Worm (Caenorhabditis elegans): ENCODE data around the gene pqn-65.

ce11 chrX:4662964-4663684, 43.7 kb upstream of the pqn-65 start:
- no peak for TF ChIP-seq ceh-13 (GFP tag; optimal IDR thresholded peaks at IDR 0.05)
- TF ChIP-seq ets-7 (tag; optimal IDR thresholded peaks at IDR 0.05) = no peak
- no peak for TF ChIP-seq ceh-36 (tag; optimal IDR thresholded peaks at IDR 0.05)
- TF ChIP-seq pes-1 (GFP tag; IDR thresholded peaks at IDR 0.05) = no peak

Measured in whole organism, early embryonic.